Fruit fly (Drosophila melanogaster): ENCODE data around the gene CG14304.

- TF ChIP-seq kay (GFP tag; ENCODE audit: borderline replicate concordance): no peak
- TF ChIP-seq Mnt (GFP tag; optimal IDR thresholded peaks at IDR 0.05): no peak
These were observed 22.5 kb upstream of the CG14304 start for dm6 chr3R:18643646-18644045.
